Fruit fly (Drosophila melanogaster) Kc167 (cell line): ENCODE measurements around the gene 4E-T.

Experiments used
- h ChIP-seq: fragments of >200 bp; optimal IDR thresholded peaks from 3 replicates; lab custom pipeline; 2018; ENCODE audit warnings: missing external identifiers
- insv ChIP-seq: fragments of >200 bp; optimal IDR thresholded peaks from 3 replicates; lab custom pipeline; 2018; ENCODE audit warnings: missing external identifiers
- ttk ChIP-seq: sonication (Bioruptor generic); optimal IDR thresholded peaks from 2 replicates; lab custom pipeline; 2017; ENCODE audit warnings: missing external identifiers

DNA sequence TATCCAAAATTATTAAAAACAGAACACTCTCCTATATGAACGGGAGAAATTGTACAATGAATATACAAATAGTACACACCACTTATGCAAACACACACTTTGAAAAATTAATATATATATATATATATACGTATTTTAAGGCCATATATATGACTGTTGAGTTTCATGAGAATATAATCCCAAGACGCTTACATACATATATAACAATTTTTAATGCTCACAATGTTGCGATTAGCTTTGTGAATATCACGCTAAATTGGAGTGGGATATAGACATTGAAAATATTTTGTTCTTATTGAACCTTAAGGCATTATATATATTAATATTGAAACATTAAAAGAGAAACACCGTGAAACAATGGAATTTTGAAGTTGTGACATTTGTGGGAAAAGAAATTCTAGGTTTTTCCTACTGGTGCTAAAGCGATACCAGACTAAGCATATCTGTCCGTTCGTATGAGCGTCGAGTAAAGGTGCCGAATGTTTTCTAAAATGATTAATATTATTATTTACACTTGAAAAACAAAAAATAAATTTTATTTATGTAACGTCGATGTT, at the start of gene 4E-T:
- TF ChIP-seq insv (no peak), h (lab: Kevin White, UChicago) (no peak), ttk (lab: Kevin White, UChicago) (no peak)
